Worm (Caenorhabditis elegans) whole organism, mixed stage, embryonic: Measurements from ENCODE around the gene ooc-3.
A peak's percentile ranks its signal among the peaks of the same experiment; 100 is the strongest.

ENCODE experiments used
- M03D4.4 ChIP-seq: sonication (generic microtip); optimal IDR thresholded peaks from 2 replicates; lab custom pipeline; 2017; ENCODE audit warnings: mild to moderate bottlenecking, missing genetic modification characterization, missing compliant biosample characterization
- bed-3 ChIP-seq: fragments of 200-800 bp; sonication (Bioruptor generic); optimal IDR thresholded peaks from 3 replicates; lab custom pipeline; 2018; ENCODE audit warnings: mild to moderate bottlenecking, missing genetic modification characterization, moderate library complexity, missing compliant biosample characterization
- blmp-1 ChIP-seq: fragments of 150-350 bp; optimal IDR thresholded peaks from 2 replicates; lab custom pipeline; 2014; ENCODE audit warnings: missing biosample characterization, missing genetic modification characterization
- ceh-39 ChIP-seq: fragments of 150-350 bp; optimal IDR thresholded peaks from 2 replicates; lab custom pipeline; 2014; ENCODE audit warnings: missing biosample characterization, missing genetic modification characterization
- ceh-43 ChIP-seq: fragments of 200-800 bp; sonication (Bioruptor generic); optimal IDR thresholded peaks from 2 replicates; lab custom pipeline; 2018; ENCODE audit warnings: mild to moderate bottlenecking, missing genetic modification characterization, moderate library complexity, missing compliant biosample characterization
- ceh-83 ChIP-seq: fragments of 200-800 bp; sonication (Bioruptor generic); optimal IDR thresholded peaks from 2 replicates; lab custom pipeline; 2018; ENCODE audit warnings: mild to moderate bottlenecking, missing genetic modification characterization, missing compliant biosample characterization
- ces-1 ChIP-seq: fragments of 150-350 bp; optimal IDR thresholded peaks from 2 replicates; lab custom pipeline; 2014; ENCODE audit warnings: missing biosample characterization, missing genetic modification reagents, missing genetic modification characterization
- cnd-1 ChIP-seq: fragments of 200-800 bp; sonication (Bioruptor generic); optimal IDR thresholded peaks from 2 replicates; lab custom pipeline; 2018; ENCODE audit warnings: mild to moderate bottlenecking, missing genetic modification characterization, missing compliant biosample characterization
- drap-1 ChIP-seq: fragments of 200-800 bp; sonication (Bioruptor generic); optimal IDR thresholded peaks from 3 replicates; lab custom pipeline; 2018; ENCODE audit warnings: mild to moderate bottlenecking, missing genetic modification characterization, missing compliant biosample characterization
- elt-3 ChIP-seq: fragments of 150-350 bp; optimal IDR thresholded peaks from 2 replicates; lab custom pipeline; 2014; ENCODE audit warnings: missing biosample characterization, missing genetic modification characterization
- flh-1 ChIP-seq: fragments of 200-800 bp; sonication (Bioruptor generic); optimal IDR thresholded peaks from 2 replicates; lab custom pipeline; 2018; ENCODE audit warnings: mild to moderate bottlenecking, missing genetic modification characterization, moderate library complexity, missing compliant biosample characterization
- ham-2 ChIP-seq: fragments of 200-800 bp; sonication (Bioruptor generic); optimal IDR thresholded peaks from 2 replicates; lab custom pipeline; 2018; ENCODE audit warnings: mild to moderate bottlenecking, missing genetic modification characterization, missing compliant biosample characterization
- hlh-1 ChIP-seq: fragments of 150-350 bp; optimal IDR thresholded peaks from 2 replicates; lab custom pipeline; 2014; ENCODE audit warnings: missing biosample characterization, missing genetic modification reagents, missing genetic modification characterization
- lin-13 ChIP-seq: fragments of 150-350 bp; optimal IDR thresholded peaks from 2 replicates; lab custom pipeline; 2014; ENCODE audit warnings: missing biosample characterization, missing genetic modification characterization
- lin-32 ChIP-seq: fragments of 200-800 bp; sonication (Bioruptor generic); optimal IDR thresholded peaks from 2 replicates; lab custom pipeline; 2018; ENCODE audit warnings: mild to moderate bottlenecking, missing genetic modification characterization, missing compliant biosample characterization
- lsy-2 ChIP-seq: fragments of 150-350 bp; optimal IDR thresholded peaks from 2 replicates; lab custom pipeline; 2014; ENCODE audit warnings: missing biosample characterization, missing genetic modification characterization
- mab-5 ChIP-seq: fragments of 150-350 bp; optimal IDR thresholded peaks from 2 replicates; lab custom pipeline; 2014; ENCODE audit warnings: missing biosample characterization, missing genetic modification characterization
- mep-1 ChIP-seq: fragments of 150-350 bp; optimal IDR thresholded peaks from 2 replicates; lab custom pipeline; 2017; ENCODE audit warnings: missing biosample characterization, missing genetic modification reagents, missing genetic modification characterization, inconsistent platforms
- mls-2 ChIP-seq: sonication (generic microtip); optimal IDR thresholded peaks from 2 replicates; lab custom pipeline; 2016; ENCODE audit warnings: mild to moderate bottlenecking, missing genetic modification characterization, moderate library complexity, missing compliant biosample characterization
- nhr-12 ChIP-seq: fragments of 150-350 bp; optimal IDR thresholded peaks from 2 replicates; lab custom pipeline; 2014; ENCODE audit warnings: missing biosample characterization, missing genetic modification characterization
- nhr-2 ChIP-seq: fragments of 150-350 bp; optimal IDR thresholded peaks from 2 replicates; lab custom pipeline; 2014; ENCODE audit warnings: missing biosample characterization, missing genetic modification characterization
- nhr-237 ChIP-seq: fragments of 150-350 bp; optimal IDR thresholded peaks from 2 replicates; lab custom pipeline; 2014; ENCODE audit warnings: missing biosample characterization, missing genetic modification characterization
- nhr-28 ChIP-seq: fragments of 150-350 bp; optimal IDR thresholded peaks from 2 replicates; lab custom pipeline; 2014; ENCODE audit warnings: missing biosample characterization, missing genetic modification characterization
- nhr-76 ChIP-seq: sonication (generic microtip); optimal IDR thresholded peaks from 2 replicates; lab custom pipeline; 2017; ENCODE audit warnings: missing biosample characterization, missing genetic modification characterization
- pha-4 ChIP-seq: fragments of 150-350 bp; optimal IDR thresholded peaks from 2 replicates; lab custom pipeline; 2018; ENCODE audit warnings: missing biosample characterization, missing genetic modification reagents, missing genetic modification characterization
- sem-2 ChIP-seq: fragments of 200-800 bp; sonication (Bioruptor generic); optimal IDR thresholded peaks from 2 replicates; lab custom pipeline; 2018; ENCODE audit warnings: mild to moderate bottlenecking, missing genetic modification characterization, missing compliant biosample characterization
- snpc-4 ChIP-seq: fragments of 150-350 bp; optimal IDR thresholded peaks from 2 replicates; lab custom pipeline; 2014; ENCODE audit warnings: missing biosample characterization, missing genetic modification characterization
- sptf-1 ChIP-seq: sonication (generic microtip); optimal IDR thresholded peaks from 2 replicates; lab custom pipeline; 2017; ENCODE audit warnings: mild to moderate bottlenecking, missing genetic modification characterization, moderate library complexity, missing compliant biosample characterization
- tbx-8 ChIP-seq: fragments of 200-800 bp; sonication (Bioruptor generic); optimal IDR thresholded peaks from 2 replicates; lab custom pipeline; 2018; ENCODE audit warnings: mild to moderate bottlenecking, missing genetic modification characterization, moderate library complexity, missing compliant biosample characterization
- unc-120 ChIP-seq: sonication (generic microtip); optimal IDR thresholded peaks from 2 replicates; lab custom pipeline; 2017; ENCODE audit warnings: missing genetic modification characterization, missing compliant biosample characterization; ENCODE audit not compliant: poor library complexity, severe bottlenecking
- unc-39 ChIP-seq: fragments of 150-350 bp; optimal IDR thresholded peaks from 2 replicates; lab custom pipeline; 2014; ENCODE audit warnings: missing biosample characterization, missing genetic modification characterization
- unc-62 ChIP-seq: fragments of 150-350 bp; optimal IDR thresholded peaks from 2 replicates; lab custom pipeline; 2014; ENCODE audit warnings: missing biosample characterization, missing genetic modification reagents, missing genetic modification characterization
- ztf-11 ChIP-seq: fragments of 150-350 bp; optimal IDR thresholded peaks from 2 replicates; lab custom pipeline; 2014; ENCODE audit warnings: missing biosample characterization, missing genetic modification characterization

The ooc-3 gene

DNA sequence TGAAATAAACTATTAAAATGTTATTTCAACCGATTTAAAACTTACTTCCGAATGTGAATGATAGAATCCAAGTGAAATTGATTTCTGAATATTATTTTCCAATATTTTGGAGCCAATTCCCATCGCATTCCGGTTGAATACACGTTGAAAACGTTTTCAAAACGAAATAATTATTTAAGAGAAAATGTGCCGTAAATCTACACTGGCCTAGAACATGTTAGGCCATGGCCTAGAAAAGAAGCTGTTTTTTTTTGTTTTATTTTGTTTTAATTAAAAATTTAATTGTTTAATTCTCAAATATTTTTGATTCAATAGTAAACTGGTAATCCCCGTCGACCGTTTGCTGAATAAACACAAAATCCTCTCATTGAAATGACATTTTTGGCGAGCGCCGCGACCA, 31.2 kb downstream of the ooc-3 start:
- no peak for TF ChIP-seq pha-4 (tag; lab: Kevin White, UChicago)
- peak; percentile 29 for TF ChIP-seq ces-1 (GFP tag; lab: Kevin White, UChicago)

- TF ChIP-seq bed-3: no peak
- no peak for TF ChIP-seq sptf-1 (tag; lab: Kevin White, UChicago)
- TF ChIP-seq tbx-8 (GFP tag; lab: Kevin White, UChicago): no peak
- no peak for TF ChIP-seq flh-1
- no peak for TF ChIP-seq nhr-12 (tag; lab: Kevin White, UChicago)
- no peak for TF ChIP-seq ceh-39
- TF ChIP-seq unc-120 (tag; lab: Kevin White, UChicago): no peak
- no peak for TF ChIP-seq lin-32 (GFP tag; lab: Kevin White, UChicago)
- no peak for TF ChIP-seq lin-13 (tag; lab: Kevin White, UChicago)
- TF ChIP-seq snpc-4: no peak
- no peak for TF ChIP-seq mep-1 (tag; lab: Kevin White, UChicago)
- no peak for TF ChIP-seq nhr-28 (tag; lab: Kevin White, UChicago)
- no peak for TF ChIP-seq ham-2 (GFP tag; lab: Kevin White, UChicago)
- no peak for TF ChIP-seq unc-39 (tag; lab: Kevin White, UChicago)
- TF ChIP-seq nhr-76 (tag; lab: Kevin White, UChicago): no peak
- no peak for TF ChIP-seq mab-5
- no peak for TF ChIP-seq ceh-83 (GFP tag; lab: Kevin White, UChicago)
- TF ChIP-seq ceh-43 (GFP tag; lab: Kevin White, UChicago): no peak
- TF ChIP-seq blmp-1 (tag; lab: Kevin White, UChicago): no peak
These were observed 35.2 kb downstream of the ooc-3 start for ce11 chrII:11459883-11460282.

- TF ChIP-seq nhr-28 (tag; lab: Kevin White, UChicago): no peak
- TF ChIP-seq unc-120 (tag; lab: Kevin White, UChicago): no peak
- no peak for TF ChIP-seq ceh-39
- no peak for TF ChIP-seq nhr-76 (tag; lab: Kevin White, UChicago)
- TF ChIP-seq drap-1 (GFP tag; lab: Kevin White, UChicago): no peak
- no peak for TF ChIP-seq bed-3
- no peak for TF ChIP-seq lin-32 (GFP tag; lab: Kevin White, UChicago)
- no peak for TF ChIP-seq hlh-1 (tag; lab: Kevin White, UChicago)
- TF ChIP-seq ztf-11 (tag; lab: Kevin White, UChicago): no peak
- no peak for TF ChIP-seq nhr-12 (tag; lab: Kevin White, UChicago)
- no peak for TF ChIP-seq mep-1 (tag; lab: Kevin White, UChicago)
- no peak for TF ChIP-seq elt-3 (tag; lab: Kevin White, UChicago)
- TF ChIP-seq ham-2 (GFP tag; lab: Kevin White, UChicago): no peak
These were observed 39.4 kb downstream of the ooc-3 start for ce11 chrII:11455715-11456114.

- TF ChIP-seq nhr-2: no peak
- no peak for TF ChIP-seq flh-1
- no peak for TF ChIP-seq lsy-2 (tag; lab: Kevin White, UChicago)
- no peak for TF ChIP-seq elt-3 (tag; lab: Kevin White, UChicago)
- no peak for TF ChIP-seq ces-1 (GFP tag; lab: Kevin White, UChicago)
- no peak for TF ChIP-seq nhr-28 (tag; lab: Kevin White, UChicago)
- no peak for TF ChIP-seq hlh-1 (tag; lab: Kevin White, UChicago)
- TF ChIP-seq nhr-12 (tag; lab: Kevin White, UChicago): no peak
- TF ChIP-seq snpc-4: no peak
- TF ChIP-seq ham-2 (GFP tag; lab: Kevin White, UChicago): no peak
- no peak for TF ChIP-seq lin-32 (GFP tag; lab: Kevin White, UChicago)
- no peak for TF ChIP-seq unc-120 (tag; lab: Kevin White, UChicago)
- TF ChIP-seq M03D4.4: no peak
- TF ChIP-seq nhr-237: no peak
- no peak for TF ChIP-seq lin-13 (tag; lab: Kevin White, UChicago)
- TF ChIP-seq tbx-8 (GFP tag; lab: Kevin White, UChicago): no peak
- TF ChIP-seq mep-1 (tag; lab: Kevin White, UChicago): no peak
These were observed 40.0 kb downstream of the ooc-3 start for ce11 chrII:11455140-11455539.

DNA sequence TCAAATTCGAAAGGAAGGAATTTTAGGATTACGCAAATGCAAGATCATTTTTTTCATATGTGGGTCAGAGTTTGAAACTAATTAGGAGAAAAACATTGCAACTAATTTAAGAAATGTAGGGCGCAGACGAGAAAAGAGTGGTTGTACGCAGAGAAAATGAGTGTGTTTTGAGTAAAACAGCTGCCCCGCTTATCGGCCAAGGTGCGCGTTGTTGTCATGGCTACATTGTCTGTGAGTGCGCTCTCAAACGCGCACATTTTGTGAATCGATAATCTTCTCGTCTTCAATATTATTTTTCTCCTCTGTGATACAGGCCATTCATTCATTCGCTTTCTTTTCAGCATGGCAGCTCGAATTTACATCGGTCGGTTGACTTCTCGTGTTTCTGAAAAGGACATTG, 41.5 kb downstream of the ooc-3 start:
- TF ChIP-seq ceh-39: peak; percentile 9
- TF ChIP-seq snpc-4: no peak
- peak; percentile 24 for TF ChIP-seq hlh-1 (tag; lab: Kevin White, UChicago)
- TF ChIP-seq, all 35 proteins: peak for 2

DNA sequence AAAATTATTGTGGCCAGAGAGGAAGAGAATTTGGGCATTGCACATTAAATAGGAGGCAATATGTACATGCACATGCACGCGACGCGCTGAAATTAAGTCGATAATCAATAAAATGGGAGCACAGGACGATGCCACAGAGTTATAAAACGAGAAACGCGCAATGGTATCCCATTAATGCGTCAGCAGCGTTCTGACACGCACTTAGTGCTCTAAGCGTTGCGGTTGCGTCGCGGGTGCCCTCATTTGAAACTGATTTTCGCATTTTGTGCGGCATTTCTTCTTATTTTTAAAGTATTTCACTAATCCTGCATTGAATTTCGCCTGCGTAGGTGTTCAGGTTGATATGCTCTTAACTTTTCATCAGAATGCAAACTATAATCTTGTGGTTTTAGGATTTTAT, 42.1 kb downstream of the ooc-3 start, which contains the start of gene rsp-1:
TSS of gene rsp-1 (plus strand) at position 338 of the 400 bp plus-strand sequence.
- TF ChIP-seq nhr-76 (tag; lab: Kevin White, UChicago) (no peak), sptf-1 (tag; lab: Kevin White, UChicago) (peak; percentile 90), lin-32 (GFP tag; lab: Kevin White, UChicago) (peak; percentile 20), flh-1 (no peak), nhr-237 (peak; percentile 72), mab-5 (no peak), sem-2 (GFP tag; lab: Kevin White, UChicago) (no peak), nhr-12 (tag; lab: Kevin White, UChicago) (no peak), drap-1 (GFP tag; lab: Kevin White, UChicago) (peak; percentile 39), pha-4 (tag; lab: Kevin White, UChicago) (peak; percentile 96), ztf-11 (tag; lab: Kevin White, UChicago) (peak; percentile 75), ham-2 (GFP tag; lab: Kevin White, UChicago) (no peak), lin-13 (tag; lab: Kevin White, UChicago) (peak; percentile 93), ceh-39 (peak; percentile 79), unc-62 (peak; percentile 43), blmp-1 (tag; lab: Kevin White, UChicago) (no peak), tbx-8 (GFP tag; lab: Kevin White, UChicago) (peak; percentile 15), unc-39 (tag; lab: Kevin White, UChicago) (no peak), lsy-2 (tag; lab: Kevin White, UChicago) (peak; percentile 80), M03D4.4 (peak; percentile 37), snpc-4 (no peak), mls-2 (tag; lab: Kevin White, UChicago) (peak; percentile 81), cnd-1 (tag; lab: Kevin White, UChicago) (peak; percentile 66), ces-1 (GFP tag; lab: Kevin White, UChicago) (peak; percentile 67), nhr-2 (no peak), bed-3 (no peak), mep-1 (tag; lab: Kevin White, UChicago) (peak; percentile 86), ceh-83 (GFP tag; lab: Kevin White, UChicago) (no peak)
